Worm (Caenorhabditis elegans): Measurements from ENCODE around the gene clec-9.

Gene clec-9

ce11 chrV:16729961-16730360 is 23.5 kb upstream of the clec-9 start, which contains the start of gene srz-99:
TSS of gene srz-99 (plus strand) at chrV:16730261.
- TF ChIP-seq hlh-6 (tag; optimal IDR thresholded peaks at IDR 0.05): no peak

ce11 chrV:16728431-16728830 is 22.0 kb upstream of the clec-9 start, which contains the start of gene fbxa-127:
TSS of gene fbxa-127 (plus strand) at chrV:16728731.
- TF ChIP-seq ceh-18 (tag; optimal IDR thresholded peaks at IDR 0.05): no peak
- TF ChIP-seq ceh-22 (tag; optimal IDR thresholded peaks at IDR 0.05): no peak
- no peak for TF ChIP-seq ets-4 (tag; optimal IDR thresholded peaks at IDR 0.05)
- TF ChIP-seq nfya-1 (tag; optimal IDR thresholded peaks at IDR 0.05): no peak
- no peak for TF ChIP-seq ceh-6 (GFP tag; optimal IDR thresholded peaks at IDR 0.05)
- no peak for TF ChIP-seq C08G9.2 (tag; optimal IDR thresholded peaks at IDR 0.05)
- no peak for TF ChIP-seq rnt-1 (tag; optimal IDR thresholded peaks at IDR 0.05)
- no peak for TF ChIP-seq hlh-8 (tag; optimal IDR thresholded peaks at IDR 0.05)
- TF ChIP-seq odd-2 (tag; optimal IDR thresholded peaks at IDR 0.05): no peak
- TF ChIP-seq zip-5 (tag; optimal IDR thresholded peaks at IDR 0.05): no peak
- TF ChIP-seq hlh-15 (tag; optimal IDR thresholded peaks at IDR 0.05): no peak
- TF ChIP-seq ttx-3 (tag; optimal IDR thresholded peaks at IDR 0.05): no peak
- TF ChIP-seq pqm-1 (tag; optimal IDR thresholded peaks at IDR 0.05): no peak
- no peak for TF ChIP-seq sox-2 (GFP tag; IDR thresholded peaks at IDR 0.05)
- no peak for TF ChIP-seq ceh-48 (tag; optimal IDR thresholded peaks at IDR 0.05)
- no peak for TF ChIP-seq pag-3 (tag; optimal IDR thresholded peaks at IDR 0.05; ENCODE audit: borderline replicate concordance)
- no peak for TF ChIP-seq fkh-6 (tag; optimal IDR thresholded peaks at IDR 0.05)
- TF ChIP-seq syd-9 (tag; optimal IDR thresholded peaks at IDR 0.05): no peak
- no peak for TF ChIP-seq ztf-16 (tag; optimal IDR thresholded peaks at IDR 0.05)
- TF ChIP-seq nhr-11 (tag; optimal IDR thresholded peaks at IDR 0.05): no peak

DNA sequence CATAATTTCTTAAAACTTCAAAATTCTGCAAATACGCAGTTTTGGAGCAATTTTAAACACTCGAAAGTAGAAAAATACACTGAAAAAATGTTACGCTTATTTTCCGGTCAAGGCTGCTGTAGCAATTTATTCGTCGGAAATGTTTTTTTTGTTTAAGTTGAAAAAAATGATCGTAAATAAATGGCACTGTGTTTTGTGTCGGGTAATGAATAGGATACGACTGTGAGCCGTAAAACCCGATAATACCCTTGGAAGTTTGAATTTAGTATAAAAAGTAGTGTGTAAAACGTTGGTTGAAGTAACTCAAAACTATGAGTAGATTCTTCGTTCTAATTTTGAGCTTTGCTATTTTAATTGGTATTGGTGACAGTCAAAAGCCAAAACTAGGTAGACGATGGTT is 20.5 kb upstream of the clec-9 start, which contains the start of gene T25E12.14:
Gene T25E12.14, plus strand, starts transcription at position 301 of the 400 bp plus-strand sequence.
- no peak for TF ChIP-seq ceh-14 (tag; optimal IDR thresholded peaks at IDR 0.05)
- no peak for TF ChIP-seq rnt-1 (tag; optimal IDR thresholded peaks at IDR 0.05)
- no peak for TF ChIP-seq ceh-34 (tag; optimal IDR thresholded peaks at IDR 0.05)
- TF ChIP-seq tbx-2 (tag; optimal IDR thresholded peaks at IDR 0.05): no peak
- TF ChIP-seq dve-1 (tag; optimal IDR thresholded peaks at IDR 0.05): no peak
- no peak for TF ChIP-seq unc-55 (GFP tag; optimal IDR thresholded peaks at IDR 0.05)
- no peak for TF ChIP-seq elt-2 (tag; optimal IDR thresholded peaks at IDR 0.05)
- no peak for TF ChIP-seq odd-2 (tag; optimal IDR thresholded peaks at IDR 0.05)
- no peak for TF ChIP-seq ceh-9 (tag; optimal IDR thresholded peaks at IDR 0.05)
- TF ChIP-seq hlh-13 (GFP tag; optimal IDR thresholded peaks at IDR 0.05): no peak
- no peak for TF ChIP-seq madf-2 (tag; optimal IDR thresholded peaks at IDR 0.05)
- TF ChIP-seq ref-2 (tag; optimal IDR thresholded peaks at IDR 0.05): no peak
- TF ChIP-seq zip-5 (tag; optimal IDR thresholded peaks at IDR 0.05): no peak
- TF ChIP-seq fkh-6 (tag; optimal IDR thresholded peaks at IDR 0.05): no peak
- no peak for TF ChIP-seq pha-4 (tag; optimal IDR thresholded peaks at IDR 0.05)

DNA sequence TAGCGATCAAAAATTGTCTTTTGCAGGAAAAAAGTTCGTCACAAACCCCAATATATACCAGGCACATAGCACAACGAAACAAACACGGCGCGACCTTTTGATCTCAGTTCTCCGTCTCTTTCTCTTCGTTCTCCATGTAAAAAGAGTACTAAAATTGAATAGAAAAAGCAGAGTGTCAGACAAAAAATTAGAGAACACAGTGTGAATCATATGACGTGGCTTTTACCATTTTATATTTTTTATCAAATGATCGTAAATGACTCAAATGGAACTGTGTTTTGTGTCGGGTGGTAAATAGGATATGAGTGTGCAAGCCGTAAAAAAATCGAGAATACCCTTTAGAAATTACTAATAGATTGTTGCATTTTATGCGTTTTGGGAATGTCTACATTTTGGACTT is 19.5 kb upstream of the clec-9 start:
- TF ChIP-seq ceh-2 (tag; optimal IDR thresholded peaks at IDR 0.05) (no peak), hlh-13 (GFP tag; optimal IDR thresholded peaks at IDR 0.05) (no peak), ceh-30 (tag; optimal IDR thresholded peaks at IDR 0.05) (no peak), ama-1 (optimal IDR thresholded peaks at IDR 0.05) (no peak), pros-1 (tag; optimal IDR thresholded peaks at IDR 0.05) (no peak), ets-4 (tag; optimal IDR thresholded peaks at IDR 0.05) (no peak), npax-4 (tag; optimal IDR thresholded peaks at IDR 0.05) (no peak), madf-2 (tag; optimal IDR thresholded peaks at IDR 0.05) (no peak), unc-86 (tag; optimal IDR thresholded peaks at IDR 0.05) (no peak), ceh-45 (GFP tag; IDR thresholded peaks at IDR 0.05) (no peak)
